Fruit fly (Drosophila melanogaster): ENCODE data around the gene noi.

Gene noi

DNA sequence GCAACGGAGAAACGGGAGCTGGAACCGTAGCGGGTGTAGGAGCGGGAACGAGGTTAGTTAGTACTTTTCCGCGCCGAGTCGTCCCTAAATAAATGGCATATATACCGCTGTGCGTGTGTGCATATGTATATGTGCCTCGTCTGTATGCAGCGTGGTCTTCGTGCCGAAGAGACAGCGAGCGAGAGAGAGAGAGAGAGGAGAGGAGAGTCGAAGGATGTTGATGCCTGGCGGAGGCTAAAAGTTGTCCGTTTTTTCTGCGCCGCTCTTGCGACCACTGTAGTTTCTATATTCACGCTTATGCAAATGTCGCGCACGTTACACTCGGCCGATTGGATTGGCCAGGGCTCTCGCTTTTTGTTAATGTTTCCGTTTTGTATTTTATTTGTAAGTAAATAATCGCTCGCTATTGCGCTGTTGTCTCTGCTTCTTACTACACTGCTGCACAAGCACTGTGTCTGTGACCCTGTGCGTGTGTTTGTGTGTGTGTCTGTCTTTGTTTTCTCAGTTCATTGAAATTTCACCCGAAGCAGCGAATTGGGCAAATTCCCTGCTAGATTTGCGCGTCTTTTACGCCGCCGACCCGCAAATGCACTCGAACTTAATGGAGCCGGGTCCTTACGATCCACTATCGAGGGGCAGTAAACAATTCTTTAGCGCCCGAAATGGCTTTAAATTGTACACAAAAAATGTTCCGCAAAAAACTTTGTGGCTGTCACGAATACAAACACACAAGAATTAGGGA lies 21.3 kb upstream of the noi start, which contains the start of gene Rga (continued):
- TF ChIP-seq aop (GFP tag; IDR thresholded peaks at IDR 0.05) (no peak), odd (GFP tag; optimal IDR thresholded peaks at IDR 0.05) (peak; percentile 17), CTCF (GFP tag; optimal IDR thresholded peaks at IDR 0.05) (no peak), CG9727 (GFP tag; optimal IDR thresholded peaks at IDR 0.05) (peak; percentile 42), CG9609 (GFP tag; optimal IDR thresholded peaks at IDR 0.05) (no peak), stwl (tag; optimal IDR thresholded peaks at IDR 0.05) (no peak), pho (GFP tag; optimal IDR thresholded peaks at IDR 0.05) (peak; percentile 5), Fer1 (GFP tag; optimal IDR thresholded peaks at IDR 0.05) (peak; percentile 20), zf30C (GFP tag; optimal IDR thresholded peaks at IDR 0.05) (no peak), CG17385 (GFP tag; optimal IDR thresholded peaks at IDR 0.05) (peak; percentile 95), Dbx (GFP tag; IDR thresholded peaks at IDR 0.05) (no peak), Ssrp (tag; optimal IDR thresholded peaks at IDR 0.05) (no peak), Myb (GFP tag; optimal IDR thresholded peaks at IDR 0.05) (no peak), CG7357 (GFP tag; IDR thresholded peaks at IDR 0.05) (no peak), cad (GFP tag; optimal IDR thresholded peaks at IDR 0.05) (no peak), CG34422 (GFP tag; IDR thresholded peaks at IDR 0.05) (peak; percentile 6; the same call in 1 of the 3 replicates), CG6683 (GFP tag; optimal IDR thresholded peaks at IDR 0.05) (no peak), ems (GFP tag; optimal IDR thresholded peaks at IDR 0.05) (no peak), CG18599 (GFP tag; optimal IDR thresholded peaks at IDR 0.05) (no peak), crp (GFP tag; optimal IDR thresholded peaks at IDR 0.05) (no peak), kni (GFP tag; optimal IDR thresholded peaks at IDR 0.05) (no peak), pzg (GFP tag; optimal IDR thresholded peaks at IDR 0.05) (no peak), tx (GFP tag; optimal IDR thresholded peaks at IDR 0.05) (no peak), Abd-B (GFP tag; optimal IDR thresholded peaks at IDR 0.05) (no peak), abd-A (tag; optimal IDR thresholded peaks at IDR 0.05) (no peak), Xrp1 (GFP tag; IDR thresholded peaks at IDR 0.05) (no peak), Sry-β (GFP tag; optimal IDR thresholded peaks at IDR 0.05) (no peak), Deaf1 (tag; optimal IDR thresholded peaks at IDR 0.05) (peak; percentile 83), CG1832 (GFP tag; optimal IDR thresholded peaks at IDR 0.05) (peak; percentile 56), MTF-1 (GFP tag; optimal IDR thresholded peaks at IDR 0.05; ENCODE audit: borderline replicate concordance) (no peak), bsh (GFP tag; optimal IDR thresholded peaks at IDR 0.05) (no peak), cg (GFP tag; optimal IDR thresholded peaks at IDR 0.05) (peak; percentile 94), CG14050 (GFP tag; IDR thresholded peaks at IDR 0.05) (no peak), CG10543 (GFP tag; optimal IDR thresholded peaks at IDR 0.05) (no peak), CG10431 (GFP tag; optimal IDR thresholded peaks at IDR 0.05) (peak; percentile 10), Max (GFP tag; optimal IDR thresholded peaks at IDR 0.05) (no peak), sc (optimal IDR thresholded peaks at IDR 0.05) (no peak), sc (GFP tag; optimal IDR thresholded peaks at IDR 0.05) (no peak), CG7963 (GFP tag; IDR thresholded peaks at IDR 0.05; ENCODE audit: partially characterized antibody) (no peak), CG13624 (GFP tag; optimal IDR thresholded peaks at IDR 0.05) (peak; percentile 21), Bgb (GFP tag; IDR thresholded peaks at IDR 0.05; ENCODE audit: partially characterized antibody) (no peak), D (optimal IDR thresholded peaks at IDR 0.05) (no peak), D (GFP tag; optimal IDR thresholded peaks at IDR 0.05) (no peak), cas (GFP tag; IDR thresholded peaks at IDR 0.05) (no peak), Trl (optimal IDR thresholded peaks at IDR 0.05) (peak; percentile 78 to 81), Trl (GFP tag; optimal IDR thresholded peaks at IDR 0.05) (no peak), pum (GFP tag; optimal IDR thresholded peaks at IDR 0.05) (no peak), br (optimal IDR thresholded peaks at IDR 0.05) (no peak), CG12942 (GFP tag; optimal IDR thresholded peaks at IDR 0.05) (no peak), lab (GFP tag; optimal IDR thresholded peaks at IDR 0.05) (no peak)

Measured in whole organism, embryonic.